Fruit fly (Drosophila melanogaster) whole organism, adult: ENCODE results near the gene Drak.

Source experiments
- CG11617 ChIP-seq: fragments of 200-800 bp; sonication (Bioruptor generic); optimal IDR thresholded peaks from 2 replicates; lab custom pipeline; 2017; ENCODE audit warnings: mild to moderate bottlenecking, missing biosample characterization, missing genetic modification reagents, missing genetic modification characterization
- CG12768 ChIP-seq: fragments of 200-800 bp; sonication (Bioruptor generic); optimal IDR thresholded peaks from 2 replicates; lab custom pipeline; 2017; ENCODE audit warnings: missing biosample characterization, missing genetic modification characterization, mild to moderate bottlenecking, moderate library complexity, missing genetic modification reagents
- CG14711 ChIP-seq: fragments of 200-800 bp; sonication (Bioruptor generic); optimal IDR thresholded peaks from 2 replicates; lab custom pipeline; 2018; ENCODE audit warnings: missing biosample characterization, mild to moderate bottlenecking, missing genetic modification characterization, moderate library complexity
- CG1620 ChIP-seq: fragments of 200-800 bp; sonication (Bioruptor generic); optimal IDR thresholded peaks from 2 replicates; lab custom pipeline; 2016; ENCODE audit warnings: missing biosample characterization, missing genetic modification characterization
- CG33017 ChIP-seq: fragments of 200-800 bp; sonication (Bioruptor generic); optimal IDR thresholded peaks from 2 replicates; lab custom pipeline; 2018; ENCODE audit warnings: missing biosample characterization, mild to moderate bottlenecking, missing genetic modification characterization, moderate library complexity
- CG5204 ChIP-seq: fragments of 200-800 bp; sonication (Bioruptor generic); optimal IDR thresholded peaks from 2 replicates; lab custom pipeline; 2016; ENCODE audit warnings: missing biosample characterization, missing genetic modification characterization
- CG7045 ChIP-seq: fragments of 200-800 bp; sonication (Bioruptor generic); optimal IDR thresholded peaks from 2 replicates; lab custom pipeline; 2017; ENCODE audit warnings: missing biosample characterization, mild to moderate bottlenecking, missing genetic modification characterization
- CG7101 ChIP-seq: fragments of 200-800 bp; sonication (Bioruptor generic); optimal IDR thresholded peaks from 2 replicates; lab custom pipeline; 2018; ENCODE audit warnings: missing biosample characterization, mild to moderate bottlenecking, missing genetic modification characterization, moderate library complexity
- Clk ChIP-seq: fragments of 200-800 bp; sonication (Bioruptor generic); optimal IDR thresholded peaks from 2 replicates; lab custom pipeline; 2017; ENCODE audit warnings: missing biosample characterization, missing genetic modification characterization
- Crg-1 ChIP-seq: fragments of 200-800 bp; sonication (Bioruptor generic); optimal IDR thresholded peaks from 2 replicates; lab custom pipeline; 2016; ENCODE audit warnings: missing biosample characterization, missing genetic modification characterization
- Hr96 ChIP-seq: fragments of 200-800 bp; sonication (Bioruptor generic); optimal IDR thresholded peaks from 2 replicates; lab custom pipeline; 2016; ENCODE audit warnings: missing biosample characterization, missing genetic modification characterization
- Mnt ChIP-seq: fragments of 200-800 bp; sonication (Bioruptor generic); optimal IDR thresholded peaks from 2 replicates; lab custom pipeline; 2016; ENCODE audit warnings: missing biosample characterization, mild to moderate bottlenecking, missing genetic modification characterization
- bab1 ChIP-seq: fragments of 200-800 bp; sonication (Bioruptor generic); optimal IDR thresholded peaks from 3 replicates; lab custom pipeline; 2019; ENCODE audit warnings: missing biosample characterization, mild to moderate bottlenecking, missing genetic modification characterization, moderate library complexity
- cic ChIP-seq: fragments of 200-800 bp; sonication (Bioruptor generic); optimal IDR thresholded peaks from 2 replicates; lab custom pipeline; 2017; ENCODE audit warnings: missing biosample characterization, mild to moderate bottlenecking, missing genetic modification characterization, moderate library complexity
- cnc ChIP-seq, 2 experiments: fragments of >200 bp; optimal IDR thresholded peaks; 2 replicates each; lab custom pipeline; 2017
- kay ChIP-seq: fragments of 200-800 bp; sonication (Bioruptor generic); peaks from one replicate; lab custom pipeline; 2016; ENCODE audit warnings: missing biosample characterization, missing genetic modification characterization, borderline replicate concordance
- ovo ChIP-seq: fragments of 200-800 bp; sonication (Bioruptor generic); optimal IDR thresholded peaks from 2 replicates; lab custom pipeline; 2016; ENCODE audit warnings: missing biosample characterization, missing genetic modification characterization
- pad ChIP-seq: fragments of 200-800 bp; sonication (Bioruptor generic); optimal IDR thresholded peaks from 3 replicates; lab custom pipeline; 2017; ENCODE audit warnings: missing biosample characterization, missing genetic modification characterization, mild to moderate bottlenecking, moderate library complexity, missing genetic modification reagents
- tj ChIP-seq: fragments of 200-800 bp; sonication (Bioruptor generic); optimal IDR thresholded peaks from 3 replicates; lab custom pipeline; 2017; ENCODE audit warnings: missing biosample characterization, mild to moderate bottlenecking, missing genetic modification characterization, moderate library complexity
- toe ChIP-seq: fragments of 200-800 bp; sonication (Bioruptor generic); optimal IDR thresholded peaks from 2 replicates; lab custom pipeline; 2016; ENCODE audit warnings: missing biosample characterization, missing genetic modification characterization

The Drak gene

DNA sequence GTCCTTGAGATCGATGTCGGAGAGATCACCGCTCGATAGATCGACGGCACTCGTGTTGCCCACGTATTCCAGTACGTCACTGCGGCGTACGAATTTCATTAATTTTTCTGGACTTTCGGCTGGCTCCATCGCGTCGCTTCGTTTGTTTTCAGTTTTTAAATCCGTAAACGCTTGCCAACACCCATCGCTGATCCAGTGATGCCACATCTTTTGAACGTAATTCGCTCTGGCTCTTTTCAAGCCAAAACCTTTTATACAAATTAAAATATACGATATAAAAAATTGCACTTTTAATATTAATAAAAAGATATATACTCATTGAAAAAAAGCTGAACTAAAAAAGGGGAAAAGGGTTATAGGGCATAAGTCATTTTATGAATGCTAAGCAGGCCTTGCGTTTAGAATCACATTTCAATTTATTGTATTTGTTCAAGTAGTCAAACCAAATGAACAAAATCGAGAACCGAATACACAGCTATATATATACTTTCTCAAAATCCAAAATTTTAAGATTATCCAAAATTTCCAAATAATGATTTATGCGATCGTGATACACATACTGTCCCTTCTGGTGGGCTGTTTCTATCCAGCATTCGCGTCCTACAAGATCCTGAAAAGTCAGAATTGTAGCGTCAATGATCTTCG, 79.5 kb downstream of the Drak start, which contains the start of the genes Kmn1 and Reepl1:
Gene Kmn1, minus strand, starts transcription at position 173 of the 645 bp plus-strand sequence.
Gene Reepl1, plus strand, starts transcription at position 438 of the 645 bp plus-strand sequence.
- TF ChIP-seq CG1620 (GFP tag; lab: Kevin White, UChicago): no peak
- TF ChIP-seq pad (GFP tag; lab: Kevin White, UChicago): no peak
- no peak for TF ChIP-seq toe (GFP tag; lab: Kevin White, UChicago)
- TF ChIP-seq Mnt (GFP tag; lab: Kevin White, UChicago): no peak
- TF ChIP-seq CG7101 (tag; lab: Kevin White, UChicago): peak; percentile 46
- no peak for TF ChIP-seq kay (GFP tag; lab: Kevin White, UChicago)
- no peak for TF ChIP-seq CG7045 (GFP tag; lab: Kevin White, UChicago)
- no peak for TF ChIP-seq cnc (optimal IDR thresholded peaks at IDR 0.05; lab: Kevin White, UChicago)
- no peak for TF ChIP-seq bab1 (GFP tag; lab: Kevin White, UChicago)

- TF ChIP-seq CG33017 (tag; lab: Kevin White, UChicago) (no peak), pad (GFP tag; lab: Kevin White, UChicago) (no peak), CG1620 (GFP tag; lab: Kevin White, UChicago) (no peak), cnc (optimal IDR thresholded peaks at IDR 0.05; lab: Kevin White, UChicago) (no peak), CG5204 (GFP tag; lab: Kevin White, UChicago) (no peak), toe (GFP tag; lab: Kevin White, UChicago) (no peak), tj (no peak), CG7045 (GFP tag; lab: Kevin White, UChicago) (no peak), Mnt (GFP tag; lab: Kevin White, UChicago) (no peak)
Measured at dm6 chrX:11573529-11573928, 80.6 kb downstream of the Drak start, which contains the start of gene CG11696. TSS of gene CG11696 (plus strand) at chrX:11573731.

DNA sequence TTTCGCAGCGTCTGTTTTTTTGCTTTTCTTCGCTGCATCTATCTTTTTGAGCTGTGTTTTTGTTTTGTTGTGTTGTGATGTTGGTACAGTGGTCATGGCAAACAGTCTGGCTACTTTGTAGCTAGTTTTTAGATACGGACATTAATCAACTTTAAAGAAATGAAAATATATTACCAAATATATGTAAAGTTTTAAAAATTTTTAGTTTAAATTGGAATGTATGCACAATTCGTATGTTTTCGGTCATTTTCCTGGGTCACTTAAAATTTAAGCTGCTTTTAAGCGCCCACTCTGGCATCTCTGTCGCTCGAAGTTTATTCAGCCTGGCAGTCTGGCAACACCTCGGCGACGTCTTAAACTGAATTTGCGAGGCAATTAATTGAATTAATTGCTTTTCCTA, 83.6 kb downstream of the Drak start, which contains the start of gene CG11695:
Gene CG11695, plus strand, starts transcription at position 344 of the 400 bp plus-strand sequence.
- TF ChIP-seq tj (peak; percentile 59), cic (GFP tag; lab: Kevin White, UChicago) (peak; percentile 5), Hr96 (GFP tag; lab: Kevin White, UChicago) (no peak), toe (GFP tag; lab: Kevin White, UChicago) (no peak), CG7045 (GFP tag; lab: Kevin White, UChicago) (peak; percentile 55), cnc (optimal IDR thresholded peaks at IDR 0.05; lab: Kevin White, UChicago) (no peak), CG14711 (peak; percentile 77), ovo (GFP tag; lab: Kevin White, UChicago) (peak; percentile 47), Clk (GFP tag; lab: Kevin White, UChicago) (no peak), CG1620 (GFP tag; lab: Kevin White, UChicago) (peak; percentile 81), Crg-1 (GFP tag; lab: Kevin White, UChicago) (peak; percentile 42), CG33017 (tag; lab: Kevin White, UChicago) (no peak), CG12768 (peak; percentile 62), Mnt (GFP tag; lab: Kevin White, UChicago) (peak; percentile 77), pad (GFP tag; lab: Kevin White, UChicago) (peak; percentile 68), bab1 (GFP tag; lab: Kevin White, UChicago) (peak; percentile 90), CG7101 (tag; lab: Kevin White, UChicago) (peak; percentile 85), CG11617 (GFP tag; lab: Kevin White, UChicago) (peak; percentile 79), kay (GFP tag; lab: Kevin White, UChicago) (no peak), CG5204 (GFP tag; lab: Kevin White, UChicago) (no peak)

DNA sequence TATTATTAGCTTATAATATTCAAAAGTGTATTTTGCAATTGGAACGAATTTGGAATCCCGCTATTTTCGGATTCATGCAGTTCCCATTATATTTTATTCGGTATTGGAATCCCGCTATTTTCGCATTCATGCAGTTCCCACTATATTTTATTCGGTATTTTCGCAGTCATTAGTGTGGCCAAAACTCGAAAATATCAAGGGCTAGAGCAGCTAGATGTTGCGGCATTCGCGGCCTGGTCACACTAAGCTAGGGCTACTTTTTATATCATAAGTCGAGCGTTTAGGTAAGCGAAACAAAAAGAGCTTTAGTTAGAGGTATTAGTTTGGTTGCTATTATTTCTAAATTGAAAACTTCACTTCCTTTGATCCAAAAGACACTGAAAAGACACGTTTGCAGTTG, 85.9 kb downstream of the Drak start:
- TF ChIP-seq tj: no peak
- no peak for TF ChIP-seq CG14711
- TF ChIP-seq CG5204 (GFP tag; lab: Kevin White, UChicago): no peak
- TF ChIP-seq CG11617 (GFP tag; lab: Kevin White, UChicago): no peak
- no peak for TF ChIP-seq kay (GFP tag; lab: Kevin White, UChicago)
- TF ChIP-seq cnc (optimal IDR thresholded peaks at IDR 0.05; lab: Kevin White, UChicago): no peak
- no peak for TF ChIP-seq bab1 (GFP tag; lab: Kevin White, UChicago)
- TF ChIP-seq ovo (GFP tag; lab: Kevin White, UChicago): no peak
- no peak for TF ChIP-seq CG12768
- no peak for TF ChIP-seq CG7101 (tag; lab: Kevin White, UChicago)
- TF ChIP-seq Mnt (GFP tag; lab: Kevin White, UChicago): no peak
- no peak for TF ChIP-seq CG1620 (GFP tag; lab: Kevin White, UChicago)
- TF ChIP-seq pad (GFP tag; lab: Kevin White, UChicago): no peak
- TF ChIP-seq CG7045 (GFP tag; lab: Kevin White, UChicago): no peak
- TF ChIP-seq CG33017 (tag; lab: Kevin White, UChicago): no peak
- TF ChIP-seq Clk (GFP tag; lab: Kevin White, UChicago): no peak

DNA sequence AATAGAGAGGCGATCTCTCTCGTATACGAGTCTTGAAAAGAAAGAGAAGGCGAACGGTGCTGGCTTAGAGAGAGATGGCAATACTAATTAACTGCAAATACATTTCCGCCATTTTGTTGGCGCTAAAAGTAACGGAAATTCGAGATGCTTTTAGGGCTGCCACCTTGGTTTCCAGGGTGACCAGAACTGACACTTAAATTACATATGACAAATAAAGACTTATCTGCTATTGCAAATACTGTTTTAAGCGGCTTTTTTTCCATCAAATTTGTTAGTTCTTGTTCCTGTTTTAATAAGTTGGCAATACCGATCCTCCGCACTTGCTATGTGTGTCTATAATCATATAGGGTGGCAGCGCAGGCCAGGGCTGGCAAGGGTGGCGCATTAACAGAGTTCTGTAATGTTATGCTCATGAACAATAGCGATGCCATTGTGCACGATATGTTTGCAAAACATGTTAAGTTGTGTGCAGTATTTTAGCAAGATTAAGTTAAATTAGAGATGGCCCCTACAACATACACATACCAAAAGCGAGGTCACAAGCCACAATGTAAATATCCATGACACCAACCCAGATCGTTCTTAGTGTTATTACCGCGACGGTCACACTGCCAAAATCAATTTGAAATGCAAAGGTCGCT, 87.4 kb downstream of the Drak start, which contains the start of gene nod:
Gene nod, plus strand, starts transcription at position 573 of the 641 bp plus-strand sequence.
- no peak for TF ChIP-seq cic (GFP tag; lab: Kevin White, UChicago)
- TF ChIP-seq Mnt (GFP tag; lab: Kevin White, UChicago): peak; percentile 25
- TF ChIP-seq Crg-1 (GFP tag; lab: Kevin White, UChicago): peak; percentile 31
- TF ChIP-seq CG7101 (tag; lab: Kevin White, UChicago): peak; percentile 59
- peak; percentile 12 for TF ChIP-seq CG1620 (GFP tag; lab: Kevin White, UChicago)
- TF ChIP-seq kay (GFP tag; lab: Kevin White, UChicago): no peak
- TF ChIP-seq pad (GFP tag; lab: Kevin White, UChicago): peak; percentile 15
- TF ChIP-seq ovo (GFP tag; lab: Kevin White, UChicago): peak; percentile 22
- peak; percentile 63 for TF ChIP-seq bab1 (GFP tag; lab: Kevin White, UChicago)
- TF ChIP-seq CG11617 (GFP tag; lab: Kevin White, UChicago): peak; percentile 58
- TF ChIP-seq CG12768: no peak
- TF ChIP-seq tj: peak; percentile 32
- TF ChIP-seq CG14711: peak; percentile 45
